Worm (Caenorhabditis elegans): ENCODE measurements around the gene T23F11.2.

The T23F11.2 gene

ce11 chrIII:4695057-4695456 is 39.8 kb upstream of the T23F11.2 start, which contains the start of gene T04A8.7:
Gene T04A8.7, plus strand, starts transcription at chrIII:4695357.
- TF ChIP-seq sdc-2 (tag; optimal IDR thresholded peaks at IDR 0.05) = no peak
- TF ChIP-seq K02D7.2 (tag; optimal IDR thresholded peaks at IDR 0.05) = no peak
- no peak for TF ChIP-seq che-1 (tag; optimal IDR thresholded peaks at IDR 0.05)
- no peak for TF ChIP-seq pat-9 (tag; optimal IDR thresholded peaks at IDR 0.05)
- TF ChIP-seq ztf-16 (tag; optimal IDR thresholded peaks at IDR 0.05) = no peak
- TF ChIP-seq unc-55 (GFP tag; optimal IDR thresholded peaks at IDR 0.05) = no peak
- no peak for TF ChIP-seq hlh-30 (tag; optimal IDR thresholded peaks at IDR 0.05; ENCODE audit: insufficient read depth)
- no peak for TF ChIP-seq fkh-10 (GFP tag; optimal IDR thresholded peaks at IDR 0.05)
- TF ChIP-seq ceh-9 (tag; optimal IDR thresholded peaks at IDR 0.05) = no peak
- TF ChIP-seq pros-1 (tag; optimal IDR thresholded peaks at IDR 0.05) = no peak

ce11 chrIII:4693695-4694094 is 38.4 kb upstream of the T23F11.2 start, which contains the start of gene T04A8.8:
Gene T04A8.8, plus strand, starts transcription at chrIII:4693995.
- TF ChIP-seq pha-2 (tag; optimal IDR thresholded peaks at IDR 0.05) = no peak
- TF ChIP-seq lin-11 (tag; optimal IDR thresholded peaks at IDR 0.05) = no peak
- TF ChIP-seq gmeb-2 (tag; optimal IDR thresholded peaks at IDR 0.05) = no peak
- no peak for TF ChIP-seq rnt-1 (tag; optimal IDR thresholded peaks at IDR 0.05)
- no peak for TF ChIP-seq nhr-232 (tag; optimal IDR thresholded peaks at IDR 0.05)
- TF ChIP-seq odd-2 (tag; optimal IDR thresholded peaks at IDR 0.05) = no peak
- no peak for TF ChIP-seq hlh-15 (tag; optimal IDR thresholded peaks at IDR 0.05)
- no peak for TF ChIP-seq pax-1 (tag; optimal IDR thresholded peaks at IDR 0.05)
- no peak for TF ChIP-seq dve-1 (tag; optimal IDR thresholded peaks at IDR 0.05)
- TF ChIP-seq pat-9 (tag; optimal IDR thresholded peaks at IDR 0.05) = no peak
- TF ChIP-seq dmd-4 (tag; optimal IDR thresholded peaks at IDR 0.05; ENCODE audit: borderline replicate concordance) = no peak
- TF ChIP-seq npax-4 (tag; optimal IDR thresholded peaks at IDR 0.05) = no peak
- no peak for TF ChIP-seq tbx-2 (tag; optimal IDR thresholded peaks at IDR 0.05)
- no peak for TF ChIP-seq ceh-31 (tag; optimal IDR thresholded peaks at IDR 0.05)
- TF ChIP-seq sox-4 (tag; optimal IDR thresholded peaks at IDR 0.05) = no peak
- no peak for TF ChIP-seq pros-1 (tag; optimal IDR thresholded peaks at IDR 0.05)
- no peak for TF ChIP-seq sdc-2 (tag; optimal IDR thresholded peaks at IDR 0.05)
- no peak for TF ChIP-seq unc-42 (tag; optimal IDR thresholded peaks at IDR 0.05)
- TF ChIP-seq hlh-30 (tag; optimal IDR thresholded peaks at IDR 0.05; ENCODE audit: insufficient read depth) = no peak
- no peak for TF ChIP-seq ceh-22 (tag; optimal IDR thresholded peaks at IDR 0.05)

- TF ChIP-seq lim-6 (tag; optimal IDR thresholded peaks at IDR 0.05) (no peak), ztf-16 (tag; optimal IDR thresholded peaks at IDR 0.05) (peak; percentile 5), fax-1 (tag; optimal IDR thresholded peaks at IDR 0.05) (no peak), elt-4 (tag; optimal IDR thresholded peaks at IDR 0.05) (no peak), tbx-2 (tag; optimal IDR thresholded peaks at IDR 0.05) (peak; percentile 50), gmeb-2 (tag; optimal IDR thresholded peaks at IDR 0.05) (no peak), hlh-30 (tag; optimal IDR thresholded peaks at IDR 0.05; ENCODE audit: insufficient read depth) (no peak), nfya-1 (tag; optimal IDR thresholded peaks at IDR 0.05) (peak; percentile 70), odd-2 (tag; optimal IDR thresholded peaks at IDR 0.05) (no peak), K09A11.1 (tag; optimal IDR thresholded peaks at IDR 0.05; ENCODE audit: insufficient read depth) (no peak), eyg-1 (tag; optimal IDR thresholded peaks at IDR 0.05) (no peak), ceh-6 (GFP tag; optimal IDR thresholded peaks at IDR 0.05) (no peak), tbx-7 (tag; optimal IDR thresholded peaks at IDR 0.05) (no peak), pha-4 (tag; optimal IDR thresholded peaks at IDR 0.05) (no peak), rnt-1 (tag; optimal IDR thresholded peaks at IDR 0.05) (no peak), sox-2 (GFP tag; IDR thresholded peaks at IDR 0.05) (no peak), mec-3 (tag; optimal IDR thresholded peaks at IDR 0.05; ENCODE audit: borderline replicate concordance) (no peak), hlh-6 (tag; optimal IDR thresholded peaks at IDR 0.05) (no peak), pax-1 (tag; optimal IDR thresholded peaks at IDR 0.05) (no peak), ceh-22 (tag; optimal IDR thresholded peaks at IDR 0.05) (no peak), unc-42 (tag; optimal IDR thresholded peaks at IDR 0.05) (peak; percentile 29), ets-4 (tag; optimal IDR thresholded peaks at IDR 0.05) (peak; percentile 16), ceh-14 (tag; optimal IDR thresholded peaks at IDR 0.05) (no peak), ceh-30 (tag; optimal IDR thresholded peaks at IDR 0.05) (no peak), pag-3 (tag; optimal IDR thresholded peaks at IDR 0.05; ENCODE audit: borderline replicate concordance) (no peak), ahr-1 (tag; optimal IDR thresholded peaks at IDR 0.05) (no peak), C08G9.2 (tag; optimal IDR thresholded peaks at IDR 0.05) (no peak), ceh-18 (tag; optimal IDR thresholded peaks at IDR 0.05) (peak; percentile 14), dve-1 (tag; optimal IDR thresholded peaks at IDR 0.05) (no peak), ceh-19 (GFP tag; optimal IDR thresholded peaks at IDR 0.05) (no peak), unc-55 (GFP tag; optimal IDR thresholded peaks at IDR 0.05) (no peak), ceh-31 (tag; optimal IDR thresholded peaks at IDR 0.05) (peak; percentile 23), lin-11 (tag; optimal IDR thresholded peaks at IDR 0.05) (no peak), sox-4 (tag; optimal IDR thresholded peaks at IDR 0.05) (no peak), elt-2 (tag; optimal IDR thresholded peaks at IDR 0.05) (peak; percentile 63)
Observed at ce11 chrIII:4693281-4693680, 38.0 kb upstream of the T23F11.2 start, which contains the start of gene nifk-1. Gene nifk-1, minus strand, starts transcription at chrIII:4693307.

All from whole organism, late embryonic.